Fruit fly (Drosophila melanogaster): ENCODE data around the gene Tmf.

Tmf gene

DNA sequence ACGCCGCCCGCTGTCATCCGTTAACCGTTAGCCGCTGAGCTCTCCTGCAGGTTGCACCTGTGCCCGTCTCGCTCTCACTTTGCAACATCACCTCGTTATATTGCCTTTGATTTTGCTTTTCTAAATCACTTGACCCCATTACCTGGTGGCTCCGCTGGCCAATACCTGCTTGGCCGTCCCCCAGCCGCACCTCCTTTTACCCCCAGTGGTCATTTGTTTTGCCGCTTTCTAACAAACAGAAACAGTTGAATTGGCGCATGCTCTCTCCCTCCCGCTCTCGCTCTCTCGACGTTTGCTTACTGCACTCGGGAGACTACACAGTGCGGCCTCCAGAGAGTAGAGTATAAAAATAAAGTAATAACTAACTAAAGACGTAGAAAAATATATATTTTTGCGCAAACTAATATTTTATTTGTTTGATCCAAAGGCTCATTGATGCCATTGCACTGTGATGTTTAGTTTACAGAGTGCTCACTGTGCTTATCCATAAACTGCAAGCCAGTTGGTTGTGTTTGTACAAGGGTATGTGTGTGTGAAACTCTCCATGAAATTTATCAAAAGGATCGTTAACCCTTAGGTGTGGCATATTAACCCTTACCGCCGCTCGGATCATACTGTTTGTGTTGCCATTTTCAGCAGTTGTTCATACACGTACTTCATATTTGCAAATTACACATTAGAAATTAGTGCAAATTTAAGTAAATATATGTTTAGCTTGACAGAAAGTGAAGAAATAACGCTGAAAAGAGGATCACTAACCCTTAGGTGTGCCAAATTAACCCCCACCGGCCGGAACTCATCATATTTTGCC lies 39.5 kb upstream of the Tmf start (continued):
- peak; percentile 74 for TF ChIP-seq cas (GFP tag; IDR thresholded peaks at IDR 0.05)
- TF ChIP-seq CG15696 (tag; optimal IDR thresholded peaks at IDR 0.05), result peak; percentile 48
- TF ChIP-seq zf30C (GFP tag; optimal IDR thresholded peaks at IDR 0.05), result no peak
- peak; percentile 46 for TF ChIP-seq CG1233 (GFP tag; optimal IDR thresholded peaks at IDR 0.05)
- TF ChIP-seq CG10274 (GFP tag; optimal IDR thresholded peaks at IDR 0.05), result peak; percentile 20
- peak; percentile 88 for TF ChIP-seq lab (GFP tag; optimal IDR thresholded peaks at IDR 0.05)
- no peak for TF ChIP-seq grn (GFP tag; optimal IDR thresholded peaks at IDR 0.05)
- peak; percentile 43 for TF ChIP-seq CG8944 (GFP tag; optimal IDR thresholded peaks at IDR 0.05)
- TF ChIP-seq CG10543 (GFP tag; optimal IDR thresholded peaks at IDR 0.05), result no peak
- peak; percentile 5 for TF ChIP-seq CG4328 (GFP tag; optimal IDR thresholded peaks at IDR 0.05)
- peak; percentile 57 for TF ChIP-seq CG4854 (GFP tag; optimal IDR thresholded peaks at IDR 0.05)
- peak; percentile 75 for TF ChIP-seq CG13894 (tag; optimal IDR thresholded peaks at IDR 0.05)
- peak; percentile 70 for TF ChIP-seq HLH54F (GFP tag; optimal IDR thresholded peaks at IDR 0.05)
- peak; percentile 90 for TF ChIP-seq chm (GFP tag; IDR thresholded peaks at IDR 0.05)
- TF ChIP-seq CG15011 (GFP tag; optimal IDR thresholded peaks at IDR 0.05), result no peak
- peak; percentile 41 for TF ChIP-seq CG12299 (tag; optimal IDR thresholded peaks at IDR 0.05)
- TF ChIP-seq Lim3 (GFP tag; IDR thresholded peaks at IDR 0.05), result peak; percentile 62
- peak; percentile 68 for TF ChIP-seq CG10979 (tag; optimal IDR thresholded peaks at IDR 0.05)
- TF ChIP-seq GATAe (GFP tag; conservative IDR thresholded peaks at IDR 0.05), result no peak
- TF ChIP-seq B-H2 (GFP tag; optimal IDR thresholded peaks at IDR 0.05), result peak; percentile 37
- TF ChIP-seq CG15479 (GFP tag; optimal IDR thresholded peaks at IDR 0.05), result peak; percentile 29
- TF ChIP-seq ara (GFP tag; IDR thresholded peaks at IDR 0.05), result peak; percentile 87
- peak; percentile 85 for TF ChIP-seq CG4730 (GFP tag; IDR thresholded peaks at IDR 0.05)
- peak; percentile 93 for TF ChIP-seq Ets65A (GFP tag)
- no peak for TF ChIP-seq pfk (GFP tag; optimal IDR thresholded peaks at IDR 0.05)
- peak; percentile 40 for TF ChIP-seq gro (GFP tag; optimal IDR thresholded peaks at IDR 0.05)
- TF ChIP-seq Dek (tag; optimal IDR thresholded peaks at IDR 0.05), result peak; percentile 51
- peak; percentile 31 for TF ChIP-seq CG31388 (GFP tag; optimal IDR thresholded peaks at IDR 0.05)
- peak; percentile 88 for TF ChIP-seq tgo (GFP tag; IDR thresholded peaks at IDR 0.05)
- peak; percentile 65 for TF ChIP-seq phol (tag; optimal IDR thresholded peaks at IDR 0.05)
- TF ChIP-seq sisA (GFP tag; IDR thresholded peaks at IDR 0.05), result peak; percentile 89
- peak; percentile 50; the same call in 1 of the 3 replicates for TF ChIP-seq sr (GFP tag; IDR thresholded peaks at IDR 0.05)
- TF ChIP-seq ERR (GFP tag; optimal IDR thresholded peaks at IDR 0.05), result no peak
- peak; percentile 68; the same call in 1 of the 2 replicates for TF ChIP-seq CG31224 (GFP tag; IDR thresholded peaks at IDR 0.05)
- peak; percentile 79 for TF ChIP-seq Oli (tag; optimal IDR thresholded peaks at IDR 0.05)
- TF ChIP-seq odd (GFP tag; optimal IDR thresholded peaks at IDR 0.05), result no peak
- peak; percentile 62 for TF ChIP-seq CG43689 (GFP tag; IDR thresholded peaks at IDR 0.05)
- TF ChIP-seq CG4820 (GFP tag; optimal IDR thresholded peaks at IDR 0.05), result peak; percentile 64
- peak; percentile 62; the same call in 1 of the 2 replicates for TF ChIP-seq Doc2 (GFP tag; IDR thresholded peaks at IDR 0.05)
- no peak for TF ChIP-seq pros (GFP tag; optimal IDR thresholded peaks at IDR 0.05)
- TF ChIP-seq dpn (GFP tag; optimal IDR thresholded peaks at IDR 0.05), result peak; percentile 48 to 81
- TF ChIP-seq CG17385 (GFP tag; optimal IDR thresholded peaks at IDR 0.05), result peak; percentile 52
- peak; percentile 84 for TF ChIP-seq CG2712 (tag; optimal IDR thresholded peaks at IDR 0.05)
- 0 out of 2 replicates have a peak, but pooled peaks have one; percentile 16 for TF ChIP-seq Dref (GFP tag; IDR thresholded peaks at IDR 0.05)
- peak; percentile 91 for TF ChIP-seq stc (GFP tag; IDR thresholded peaks at IDR 0.05)
- peak; percentile 60 for TF ChIP-seq org-1 (GFP tag; optimal IDR thresholded peaks at IDR 0.05)
- peak; percentile 33 for TF ChIP-seq CG6683 (GFP tag; optimal IDR thresholded peaks at IDR 0.05)
- TF ChIP-seq CG12236 (GFP tag; optimal IDR thresholded peaks at IDR 0.05), result peak; percentile 57
- peak; percentile 89 for TF ChIP-seq Ada2b (GFP tag; IDR thresholded peaks at IDR 0.05)

Measured in whole organism, embryonic.